Worm (Caenorhabditis elegans) whole organism, late embryonic: ENCODE measurements around the gene H03A11.2.
A peak's percentile ranks its signal among the peaks of the same experiment; 100 is the strongest.

ENCODE experiments used
- C38D4.7 ChIP-seq: fragments of 200-800 bp; sonication (Bioruptor generic); optimal IDR thresholded peaks from 2 replicates; lab custom pipeline; 2018; ENCODE audit warnings: mild to moderate bottlenecking, missing genetic modification characterization, moderate library complexity, missing compliant biosample characterization
- K09A11.1 ChIP-seq: sonication (generic microtip); optimal IDR thresholded peaks from 2 replicates; lab custom pipeline; 2017; ENCODE audit warnings: antibody characterized with exemption, mild to moderate bottlenecking, missing genetic modification characterization, missing compliant biosample characterization; ENCODE audit not compliant: insufficient read depth
- ahr-1 ChIP-seq: sonication (generic microtip); optimal IDR thresholded peaks from 2 replicates; lab custom pipeline; 2016; ENCODE audit warnings: missing genetic modification characterization, missing compliant biosample characterization
- ama-1 ChIP-seq: fragments of 150-350 bp; optimal IDR thresholded peaks from 2 replicates; lab custom pipeline; 2014
- ceh-14 ChIP-seq: sonication (generic microtip); optimal IDR thresholded peaks from 2 replicates; lab custom pipeline; 2016; ENCODE audit warnings: missing genotype, missing genetic modification characterization, missing compliant biosample characterization
- ceh-18 ChIP-seq: sonication (generic microtip); optimal IDR thresholded peaks from 2 replicates; lab custom pipeline; 2016; ENCODE audit warnings: missing genetic modification characterization, missing compliant biosample characterization
- ceh-19 ChIP-seq: fragments of 200-800 bp; sonication (Bioruptor generic); optimal IDR thresholded peaks from 2 replicates; lab custom pipeline; 2018; ENCODE audit warnings: mild to moderate bottlenecking, missing genetic modification characterization, missing compliant biosample characterization
- ceh-22 ChIP-seq: sonication (generic microtip); optimal IDR thresholded peaks from 2 replicates; lab custom pipeline; 2017; ENCODE audit warnings: missing biosample characterization, missing genetic modification characterization
- ceh-24 ChIP-seq: sonication (generic microtip); optimal IDR thresholded peaks from 2 replicates; lab custom pipeline; 2016; ENCODE audit warnings: mild to moderate bottlenecking, missing genetic modification characterization, missing compliant biosample characterization
- ceh-31 ChIP-seq: sonication (generic microtip); optimal IDR thresholded peaks from 2 replicates; lab custom pipeline; 2016; ENCODE audit warnings: missing genetic modification characterization, missing compliant biosample characterization
- ceh-34 ChIP-seq: sonication (generic microtip); optimal IDR thresholded peaks from 2 replicates; lab custom pipeline; 2016; ENCODE audit warnings: mild to moderate bottlenecking, missing genetic modification characterization, missing compliant biosample characterization
- ceh-45 ChIP-seq: fragments of 200-800 bp; sonication (Bioruptor generic); IDR thresholded peaks from 2 replicates; pipeline ENCODE4 v1.3.6; 2022; ENCODE audit warnings: missing genetic modification reagents, missing genetic modification characterization, missing compliant biosample characterization
- ceh-48 ChIP-seq: sonication (generic microtip); optimal IDR thresholded peaks from 2 replicates; lab custom pipeline; 2016; ENCODE audit warnings: missing genetic modification characterization, inconsistent platforms, missing compliant biosample characterization
- ceh-9 ChIP-seq: sonication (generic microtip); optimal IDR thresholded peaks from 2 replicates; lab custom pipeline; 2016; ENCODE audit warnings: mild to moderate bottlenecking, missing genetic modification characterization, inconsistent platforms, missing compliant biosample characterization
- che-1 ChIP-seq: sonication (generic microtip); optimal IDR thresholded peaks from 2 replicates; lab custom pipeline; 2016; ENCODE audit warnings: mild to moderate bottlenecking, missing genetic modification characterization, missing compliant biosample characterization
- elt-4 ChIP-seq: sonication (generic microtip); optimal IDR thresholded peaks from 2 replicates; lab custom pipeline; 2016; ENCODE audit warnings: missing genetic modification characterization, missing compliant biosample characterization
- ets-4 ChIP-seq: sonication (generic microtip); optimal IDR thresholded peaks from 2 replicates; lab custom pipeline; 2016; ENCODE audit warnings: missing genetic modification characterization, missing compliant biosample characterization
- eyg-1 ChIP-seq: sonication (generic microtip); optimal IDR thresholded peaks from 2 replicates; lab custom pipeline; 2016; ENCODE audit warnings: missing genotype, missing genetic modification characterization, missing compliant biosample characterization
- fkh-10 ChIP-seq: fragments of 150-350 bp; optimal IDR thresholded peaks from 2 replicates; lab custom pipeline; 2014; ENCODE audit warnings: missing biosample characterization, missing genetic modification reagents, missing genetic modification characterization
- fkh-6 ChIP-seq: sonication (generic microtip); optimal IDR thresholded peaks from 2 replicates; lab custom pipeline; 2016; ENCODE audit warnings: missing genetic modification characterization, missing compliant biosample characterization
- hlh-15 ChIP-seq: sonication (generic microtip); optimal IDR thresholded peaks from 2 replicates; lab custom pipeline; 2016; ENCODE audit warnings: missing genetic modification characterization, missing compliant biosample characterization
- hlh-6 ChIP-seq: sonication (generic microtip); optimal IDR thresholded peaks from 2 replicates; lab custom pipeline; 2016; ENCODE audit warnings: missing genotype, missing genetic modification characterization, missing compliant biosample characterization
- hlh-8 ChIP-seq: sonication (generic microtip); optimal IDR thresholded peaks from 2 replicates; lab custom pipeline; 2016; ENCODE audit warnings: missing genotype, missing genetic modification characterization, missing compliant biosample characterization
- lim-6 ChIP-seq: sonication (generic microtip); optimal IDR thresholded peaks from 2 replicates; lab custom pipeline; 2016; ENCODE audit warnings: missing genetic modification characterization, missing compliant biosample characterization
- madf-2 ChIP-seq: sonication (generic microtip); optimal IDR thresholded peaks from 2 replicates; lab custom pipeline; 2017; ENCODE audit warnings: missing genetic modification characterization, missing compliant biosample characterization
- nhr-11 ChIP-seq: fragments of 150-350 bp; optimal IDR thresholded peaks from 2 replicates; lab custom pipeline; 2014; ENCODE audit warnings: missing biosample characterization, missing genetic modification characterization
- nhr-232 ChIP-seq: sonication (generic microtip); optimal IDR thresholded peaks from 2 replicates; lab custom pipeline; 2016; ENCODE audit warnings: missing genetic modification characterization, missing compliant biosample characterization
- npax-4 ChIP-seq: sonication (generic microtip); optimal IDR thresholded peaks from 2 replicates; lab custom pipeline; 2016; ENCODE audit warnings: missing genetic modification characterization, missing compliant biosample characterization
- pag-3 ChIP-seq: sonication (generic microtip); optimal IDR thresholded peaks from 2 replicates; lab custom pipeline; 2016; ENCODE audit warnings: missing compliant biosample characterization, missing genetic modification characterization, borderline replicate concordance
- pat-9 ChIP-seq: fragments of 200-800 bp; sonication (Bioruptor generic); optimal IDR thresholded peaks from 2 replicates; lab custom pipeline; 2018; ENCODE audit warnings: mild to moderate bottlenecking, missing genetic modification characterization, moderate library complexity, missing compliant biosample characterization
- pax-1 ChIP-seq: fragments of 150-350 bp; optimal IDR thresholded peaks from 2 replicates; lab custom pipeline; 2014; ENCODE audit warnings: missing biosample characterization, missing genetic modification characterization
- pha-2 ChIP-seq: sonication (generic microtip); optimal IDR thresholded peaks from 2 replicates; lab custom pipeline; 2017; ENCODE audit warnings: mild to moderate bottlenecking, missing genetic modification characterization, missing compliant biosample characterization
- pqm-1 ChIP-seq: sonication (generic microtip); optimal IDR thresholded peaks from 2 replicates; lab custom pipeline; 2016; ENCODE audit warnings: missing genetic modification characterization, missing compliant biosample characterization
- rnt-1 ChIP-seq: sonication (generic microtip); optimal IDR thresholded peaks from 2 replicates; lab custom pipeline; 2016; ENCODE audit warnings: missing genetic modification characterization, missing compliant biosample characterization
- sdc-2 ChIP-seq: sonication (generic microtip); optimal IDR thresholded peaks from 2 replicates; lab custom pipeline; 2016; ENCODE audit warnings: missing genotype, missing genetic modification characterization, missing compliant biosample characterization
- sox-2 ChIP-seq: fragments of 200-800 bp; sonication (Bioruptor generic); IDR thresholded peaks from 2 replicates; pipeline ENCODE4 v1.3.6; 2022; ENCODE audit warnings: missing genetic modification reagents, missing genetic modification characterization, missing compliant biosample characterization
- syd-9 ChIP-seq: sonication (generic microtip); optimal IDR thresholded peaks from 2 replicates; lab custom pipeline; 2016; ENCODE audit warnings: mild to moderate bottlenecking, missing genetic modification characterization, moderate library complexity, missing compliant biosample characterization
- tbx-2 ChIP-seq: sonication (generic microtip); optimal IDR thresholded peaks from 2 replicates; lab custom pipeline; 2016; ENCODE audit warnings: missing genetic modification characterization, missing compliant biosample characterization
- ttx-3 ChIP-seq: sonication (generic microtip); optimal IDR thresholded peaks from 2 replicates; lab custom pipeline; 2016; ENCODE audit warnings: missing genetic modification reagents, missing genetic modification characterization, missing compliant biosample characterization
- unc-3 ChIP-seq, 2 experiments: fragments of 200-800 bp in 1 of 2; sonication (Bioruptor generic) in 1 of 2; sonication (generic microtip) in 1 of 2; conservative IDR thresholded peaks in 1 of 2; optimal IDR thresholded peaks in 1 of 2; 2 replicates each; pipeline versions ENCODE4 v1.3.6 to Lab custom; 2016 to 2022; ENCODE audit warnings: missing compliant biosample characterization in 2 of 2, missing genetic modification characterization in 2 of 2, missing genetic modification reagents in 1 of 2
- unc-42 ChIP-seq: sonication (generic microtip); optimal IDR thresholded peaks from 2 replicates; lab custom pipeline; 2016; ENCODE audit warnings: missing genotype, missing genetic modification characterization, missing compliant biosample characterization
- unc-86 ChIP-seq: sonication (generic microtip); optimal IDR thresholded peaks from 2 replicates; lab custom pipeline; 2016; ENCODE audit warnings: missing genetic modification characterization, missing compliant biosample characterization
- zip-5 ChIP-seq: sonication (generic microtip); optimal IDR thresholded peaks from 2 replicates; lab custom pipeline; 2016; ENCODE audit warnings: missing genetic modification characterization, missing compliant biosample characterization

Gene H03A11.2

ce11 chrX:15274827-15275761, 44.6 kb upstream of the H03A11.2 start (continued):
- TF ChIP-seq hlh-15 (no peak), ceh-9 (tag; lab: Kevin White, UChicago) (no peak), pax-1 (no peak), fkh-10 (GFP tag; lab: Kevin White, UChicago) (peak; percentile 51), nhr-11 (tag; lab: Kevin White, UChicago) (no peak), ceh-22 (tag; lab: Kevin White, UChicago) (no peak), fkh-6 (tag; lab: Kevin White, UChicago) (peak; percentile 19), ets-4 (peak; percentile 46), madf-2 (peak; percentile 37), ceh-24 (tag; lab: Kevin White, UChicago) (no peak), ceh-34 (tag; lab: Kevin White, UChicago) (peak; percentile 90), hlh-6 (tag; lab: Kevin White, UChicago) (no peak), pag-3 (tag; lab: Kevin White, UChicago) (no peak), sdc-2 (tag; lab: Kevin White, UChicago) (peak; percentile 39), npax-4 (tag; lab: Kevin White, UChicago) (no peak), eyg-1 (tag; lab: Kevin White, UChicago) (no peak), che-1 (tag; lab: Kevin White, UChicago) (peak; percentile 40), ahr-1 (no peak), pat-9 (tag; lab: Kevin White, UChicago) (peak; percentile 76)

ce11 chrX:15274079-15274478, 43.6 kb upstream of the H03A11.2 start:
- TF ChIP-seq ceh-14 (no peak), tbx-2 (tag; lab: Kevin White, UChicago) (peak; percentile 25), rnt-1 (tag; lab: Kevin White, UChicago) (peak; percentile 40)

- TF ChIP-seq unc-3 (GFP tag; conservative IDR thresholded peaks at IDR 0.05; lab: Robert Waterston, UW) (no peak), unc-3 (tag; optimal IDR thresholded peaks at IDR 0.05; lab: Kevin White, UChicago) (no peak), unc-86 (tag; lab: Kevin White, UChicago) (no peak), sox-2 (GFP tag; lab: Robert Waterston, UW) (no peak), ets-4 (no peak), ceh-14 (no peak), zip-5 (tag; lab: Kevin White, UChicago) (no peak), elt-4 (tag; lab: Kevin White, UChicago) (no peak), eyg-1 (tag; lab: Kevin White, UChicago) (no peak), hlh-8 (tag; lab: Kevin White, UChicago) (no peak), ceh-24 (tag; lab: Kevin White, UChicago) (no peak), fkh-6 (tag; lab: Kevin White, UChicago) (no peak), ceh-19 (GFP tag; lab: Kevin White, UChicago) (no peak), ceh-18 (tag; lab: Kevin White, UChicago) (no peak), ttx-3 (tag; lab: Kevin White, UChicago) (no peak), hlh-15 (no peak), syd-9 (tag; lab: Kevin White, UChicago) (no peak)
These were observed 42.5 kb upstream of the H03A11.2 start for ce11 chrX:15272925-15273324.

ce11 chrX:15270656-15271055, 40.2 kb upstream of the H03A11.2 start:
- TF ChIP-seq zip-5 (tag; lab: Kevin White, UChicago) = no peak
- TF ChIP-seq C38D4.7 (GFP tag; lab: Kevin White, UChicago) = no peak
- TF ChIP-seq madf-2 = no peak
- no peak for TF ChIP-seq nhr-232
- no peak for TF ChIP-seq lim-6 (tag; lab: Kevin White, UChicago)
- no peak for TF ChIP-seq unc-3 (GFP tag; conservative IDR thresholded peaks at IDR 0.05; lab: Robert Waterston, UW)
- no peak for TF ChIP-seq unc-3 (tag; optimal IDR thresholded peaks at IDR 0.05; lab: Kevin White, UChicago)
- no peak for TF ChIP-seq ceh-45
- TF ChIP-seq ceh-31 = no peak
- TF ChIP-seq unc-42 (tag; lab: Kevin White, UChicago) = no peak
- no peak for TF ChIP-seq pha-2 (tag; lab: Kevin White, UChicago)
- TF ChIP-seq nhr-11 (tag; lab: Kevin White, UChicago) = no peak
- no peak for TF ChIP-seq K09A11.1 (tag; lab: Kevin White, UChicago)
- no peak for TF ChIP-seq pqm-1 (tag; lab: Kevin White, UChicago)
- TF ChIP-seq ceh-48 (tag; lab: Kevin White, UChicago) = no peak
- TF ChIP-seq fkh-6 (tag; lab: Kevin White, UChicago) = no peak
- no peak for TF ChIP-seq ceh-18 (tag; lab: Kevin White, UChicago)
- TF ChIP-seq npax-4 (tag; lab: Kevin White, UChicago) = no peak
- no peak for TF ChIP-seq ama-1 (lab: Kevin White, UChicago)
